Worm (Caenorhabditis elegans) whole organism, young adult: ENCODE data around the gene srx-24.

ENCODE experiments used
- B0336.3 ChIP-seq: fragments of 200-800 bp; sonication (Bioruptor generic); IDR thresholded peaks from 2 replicates; pipeline ENCODE4 v1.3.6; 2022; ENCODE audit warnings: missing genetic modification characterization, missing compliant biosample characterization
- F39B2.1 ChIP-seq: fragments of 200-800 bp; sonication (Bioruptor generic); IDR thresholded peaks from 2 replicates; pipeline ENCODE4 v1.3.6; 2022; ENCODE audit warnings: missing genetic modification reagents, missing genetic modification characterization, missing compliant biosample characterization
- F52B5.7 ChIP-seq: sonication (generic microtip); optimal IDR thresholded peaks from 2 replicates; lab custom pipeline; 2016; ENCODE audit warnings: mild to moderate bottlenecking, missing genetic modification characterization, missing compliant biosample characterization
- F57A8.1 ChIP-seq: fragments of 200-800 bp; sonication (Bioruptor generic); optimal IDR thresholded peaks from 2 replicates; lab custom pipeline; 2018; ENCODE audit warnings: mild to moderate bottlenecking, missing genetic modification characterization, moderate library complexity, missing compliant biosample characterization
- Y53G8AR.9 ChIP-seq: fragments of 200-800 bp; sonication (Bioruptor generic); conservative IDR thresholded peaks from 2 replicates; pipeline ENCODE4 v1.3.6; 2022; ENCODE audit warnings: missing genetic modification reagents, missing genetic modification characterization, missing compliant biosample characterization
- athp-1 ChIP-seq: sonication (generic microtip); optimal IDR thresholded peaks from 2 replicates; lab custom pipeline; 2017; ENCODE audit warnings: mild to moderate bottlenecking, missing genetic modification characterization, missing compliant biosample characterization
- lin-54 ChIP-seq: fragments of 200-800 bp; sonication (Bioruptor generic); optimal IDR thresholded peaks from 2 replicates; lab custom pipeline; 2018; ENCODE audit warnings: mild to moderate bottlenecking, missing genetic modification characterization, missing compliant biosample characterization
- madf-6 ChIP-seq: fragments of 200-800 bp; sonication (Bioruptor generic); IDR thresholded peaks from 2 replicates; pipeline ENCODE4 v1.3.6; 2022; ENCODE audit warnings: missing genetic modification reagents, missing genetic modification characterization, missing compliant biosample characterization
- mcd-1 ChIP-seq: fragments of 200-800 bp; sonication (Bioruptor generic); IDR thresholded peaks from 2 replicates; pipeline ENCODE4 v1.3.6; 2022; ENCODE audit warnings: missing genetic modification reagents, missing genetic modification characterization, missing compliant biosample characterization
- nhr-120 ChIP-seq: fragments of 200-800 bp; sonication (Bioruptor generic); IDR thresholded peaks from 2 replicates; pipeline ENCODE4 v1.3.6; 2022; ENCODE audit warnings: missing genetic modification characterization, missing compliant biosample characterization
- ztf-3 ChIP-seq: fragments of 200-800 bp; sonication (Bioruptor generic); optimal IDR thresholded peaks from 2 replicates; lab custom pipeline; 2018; ENCODE audit warnings: mild to moderate bottlenecking, missing genetic modification characterization, missing compliant biosample characterization

Gene srx-24

ce11 chrV:2698826-2699225 is 51.1 kb downstream of the srx-24 start, which contains the start of gene nuo-5:
Gene nuo-5 (plus strand): TSS chrV:2698972.
- TF ChIP-seq athp-1 (tag; lab: Kevin White, UChicago), result peak; percentile 31
- TF ChIP-seq ztf-3, result no peak
- TF ChIP-seq F57A8.1, result no peak
- TF ChIP-seq madf-6 (GFP tag; lab: Robert Waterston, UW), result peak; percentile 32; the same call in 1 of the 2 replicates
- TF ChIP-seq Y53G8AR.9, result 0 out of 2 replicates have a peak, but pooled peaks have one; percentile 33
- 0 out of 2 replicates have a peak, but pooled peaks have one; percentile 46 for TF ChIP-seq B0336.3
- TF ChIP-seq F52B5.7 (tag; lab: Kevin White, UChicago), result peak; percentile 50
- peak; percentile 51 for TF ChIP-seq mcd-1 (GFP tag; lab: Robert Waterston, UW)
- 0 out of 2 replicates have a peak, but pooled peaks have one; percentile 37 for TF ChIP-seq nhr-120
- peak; percentile 7 for TF ChIP-seq lin-54 (GFP tag; lab: Kevin White, UChicago)
- TF ChIP-seq F39B2.1, result no peak
